Worm (Caenorhabditis elegans) whole organism, L4 larva: ENCODE data around the gene fbxa-43.

ENCODE experiments used
- F26F4.8 ChIP-seq: fragments of 200-800 bp; sonication (Bioruptor generic); conservative IDR thresholded peaks from 2 replicates; pipeline ENCODE4 v1.3.6; 2022; ENCODE audit warnings: missing genetic modification characterization, missing compliant biosample characterization
- F44E2.7 ChIP-seq: fragments of 200-800 bp; sonication (Bioruptor generic); IDR thresholded peaks from 2 replicates; pipeline ENCODE4 v2.1.2; 2022; ENCODE audit warnings: missing genetic modification characterization, missing compliant biosample characterization
- Y5F2A.4 ChIP-seq: fragments of 200-800 bp; sonication (Bioruptor generic); optimal IDR thresholded peaks from 2 replicates; lab custom pipeline; 2018; ENCODE audit warnings: mild to moderate bottlenecking, missing genetic modification characterization, missing compliant biosample characterization
- aha-1 ChIP-seq: fragments of 150-350 bp; peaks from one replicate; lab custom pipeline; 2014; ENCODE audit warnings: missing biosample characterization, missing genetic modification characterization
- attf-4 ChIP-seq: sonication (generic microtip); optimal IDR thresholded peaks from 3 replicates; lab custom pipeline; 2017; ENCODE audit warnings: missing biosample characterization, missing genetic modification characterization
- ceh-20 ChIP-seq: fragments of 200-800 bp; sonication (Bioruptor generic); IDR thresholded peaks from 2 replicates; pipeline ENCODE4 v1.3.6; 2022; ENCODE audit warnings: missing genetic modification reagents, missing genetic modification characterization, missing compliant biosample characterization
- daf-12 ChIP-seq: fragments of 150-350 bp; optimal IDR thresholded peaks from 2 replicates; lab custom pipeline; 2014; ENCODE audit warnings: missing biosample characterization, missing genetic modification reagents, missing genetic modification characterization
- daf-16 ChIP-seq, 3 experiments: sonication (generic microtip); optimal IDR thresholded peaks; 2 replicates each; lab custom pipeline; 2016 to 2017; ENCODE audit warnings: missing genetic modification characterization in 3 of 3, missing genetic modification reagents in 3 of 3, mild to moderate bottlenecking in 2 of 3, missing compliant biosample characterization in 2 of 3, missing biosample characterization in 1 of 3, moderate library complexity in 1 of 3
- daf-19 ChIP-seq: fragments of 200-800 bp; sonication (Bioruptor generic); conservative IDR thresholded peaks from 2 replicates; pipeline ENCODE4 v1.3.6; 2022; ENCODE audit warnings: missing genetic modification characterization, missing compliant biosample characterization
- daf-8 ChIP-seq: fragments of 200-800 bp; sonication (Bioruptor generic); IDR thresholded peaks from 2 replicates; pipeline ENCODE4 v1.3.6; 2022; ENCODE audit warnings: missing genetic modification characterization, missing compliant biosample characterization
- dmd-8 ChIP-seq: fragments of 200-800 bp; sonication (Bioruptor generic); IDR thresholded peaks from 2 replicates; pipeline ENCODE4 v1.3.6; 2022; ENCODE audit warnings: missing genetic modification characterization, missing compliant biosample characterization
- dpl-1 ChIP-seq: fragments of 150-350 bp; optimal IDR thresholded peaks from 2 replicates; lab custom pipeline; 2014; ENCODE audit warnings: missing biosample characterization, missing genetic modification reagents, missing genetic modification characterization
- duxl-1 ChIP-seq: sonication (generic microtip); optimal IDR thresholded peaks from 2 replicates; lab custom pipeline; 2016; ENCODE audit warnings: mild to moderate bottlenecking, missing genetic modification characterization, moderate library complexity, missing compliant biosample characterization; ENCODE audit not compliant: poor library complexity
- fkh-10 ChIP-seq: fragments of 150-350 bp; optimal IDR thresholded peaks from 2 replicates; lab custom pipeline; 2014; ENCODE audit warnings: missing biosample characterization, missing genetic modification reagents, missing genetic modification characterization
- fos-1 ChIP-seq: fragments of 150-350 bp; optimal IDR thresholded peaks from 2 replicates; lab custom pipeline; 2014; ENCODE audit warnings: missing biosample characterization, missing genetic modification characterization
- hif-1 ChIP-seq, 2 experiments: sonication (generic microtip); optimal IDR thresholded peaks; 2 replicates each; lab custom pipeline; 2016 to 2017; ENCODE audit warnings: missing compliant biosample characterization in 2 of 2, missing genetic modification characterization in 2 of 2, missing genetic modification reagents in 2 of 2, missing genotype in 2 of 2, mild to moderate bottlenecking in 1 of 2
- lin-15B ChIP-seq: fragments of 150-350 bp; sonication (generic microtip); optimal IDR thresholded peaks from 3 replicates; lab custom pipeline; 2014; ENCODE audit warnings: missing biosample characterization, missing genetic modification characterization
- lin-38 ChIP-seq: fragments of 200-800 bp; sonication (Bioruptor generic); IDR thresholded peaks from 2 replicates; pipeline ENCODE4 v1.3.6; 2022; ENCODE audit warnings: missing genetic modification reagents, missing genetic modification characterization, missing compliant biosample characterization
- lin-39 ChIP-seq: fragments of 150-350 bp; optimal IDR thresholded peaks from 2 replicates; lab custom pipeline; 2014; ENCODE audit warnings: missing biosample characterization, missing genetic modification reagents, missing genetic modification characterization
- mdt-29 ChIP-seq: fragments of 200-800 bp; sonication (Bioruptor generic); IDR thresholded peaks from 2 replicates; pipeline ENCODE4 v1.3.6; 2022; ENCODE audit warnings: missing genetic modification reagents, missing genetic modification characterization, missing compliant biosample characterization
- nhr-11 ChIP-seq: fragments of 150-350 bp; optimal IDR thresholded peaks from 2 replicates; lab custom pipeline; 2014; ENCODE audit warnings: missing biosample characterization, missing genetic modification characterization
- nhr-111 ChIP-seq: fragments of 200-800 bp; sonication (Bioruptor generic); optimal IDR thresholded peaks from 2 replicates; lab custom pipeline; 2018; ENCODE audit warnings: mild to moderate bottlenecking, missing genetic modification characterization, missing compliant biosample characterization
- nhr-237 ChIP-seq: sonication (generic microtip); optimal IDR thresholded peaks from 2 replicates; lab custom pipeline; 2017; ENCODE audit warnings: missing biosample characterization, missing genetic modification characterization
- nhr-28 ChIP-seq: fragments of 150-350 bp; optimal IDR thresholded peaks from 2 replicates; lab custom pipeline; 2014; ENCODE audit warnings: missing biosample characterization, missing genetic modification characterization
- nhr-48 ChIP-seq: sonication (generic microtip); optimal IDR thresholded peaks from 2 replicates; lab custom pipeline; 2016; ENCODE audit warnings: mild to moderate bottlenecking, missing genetic modification characterization, missing compliant biosample characterization
- php-3 ChIP-seq: fragments of 200-800 bp; sonication (Bioruptor generic); IDR thresholded peaks from 2 replicates; pipeline ENCODE4 v1.3.6; 2022; ENCODE audit warnings: missing genetic modification reagents, missing genetic modification characterization, missing compliant biosample characterization
- pqm-1 ChIP-seq: sonication (generic microtip); optimal IDR thresholded peaks from 2 replicates; lab custom pipeline; 2017; ENCODE audit warnings: missing biosample characterization, missing genetic modification characterization
- skn-1 ChIP-seq: fragments of 150-350 bp; optimal IDR thresholded peaks from 2 replicates; lab custom pipeline; 2014; ENCODE audit warnings: missing biosample characterization, missing genetic modification characterization
- zag-1 ChIP-seq: fragments of 150-350 bp; optimal IDR thresholded peaks from 2 replicates; lab custom pipeline; 2014; ENCODE audit warnings: missing biosample characterization, missing genetic modification characterization
- zfp-2 ChIP-seq: sonication (generic microtip); optimal IDR thresholded peaks from 2 replicates; lab custom pipeline; 2016; ENCODE audit warnings: mild to moderate bottlenecking, missing genetic modification characterization, missing compliant biosample characterization

Gene fbxa-43

ce11 chrIII:2276842-2277241 is 18.1 kb upstream of the fbxa-43 start, which contains the start of gene Y54F10BM.21:
TSS of gene Y54F10BM.21 (plus strand) at chrIII:2277142.
- TF ChIP-seq mdt-29 (GFP tag; lab: Robert Waterston, UW) (no peak), lin-38 (GFP tag; lab: Robert Waterston, UW) (no peak), daf-16 (GFP tag; optimal IDR thresholded peaks at IDR 0.05; lab: Kevin White, UChicago) (no peak), daf-16 (tag; optimal IDR thresholded peaks at IDR 0.05; lab: Kevin White, UChicago) (no peak), dpl-1 (no peak), hif-1 (tag; optimal IDR thresholded peaks at IDR 0.05; lab: Kevin White, UChicago) (no peak), lin-39 (no peak), zag-1 (no peak), duxl-1 (tag; lab: Kevin White, UChicago) (no peak), nhr-28 (tag; lab: Kevin White, UChicago) (no peak), Y5F2A.4 (GFP tag; lab: Kevin White, UChicago) (no peak), attf-4 (no peak), lin-15B (tag; lab: Kevin White, UChicago) (no peak), fkh-10 (GFP tag; lab: Kevin White, UChicago) (no peak)
- TF ChIP-seq, all 104 proteins: peak for 0

- TF ChIP-seq nhr-48 (tag; lab: Kevin White, UChicago) = no peak
- TF ChIP-seq aha-1 (tag; lab: Kevin White, UChicago) = no peak
- TF ChIP-seq F44E2.7 (GFP tag; lab: Robert Waterston, UW) = no peak
- no peak for TF ChIP-seq php-3 (GFP tag; lab: Robert Waterston, UW)
- no peak for TF ChIP-seq zfp-2 (tag; lab: Kevin White, UChicago)
- no peak for TF ChIP-seq daf-8
- no peak for TF ChIP-seq dmd-8 (GFP tag; lab: Robert Waterston, UW)
- no peak for TF ChIP-seq F26F4.8 (GFP tag; lab: Robert Waterston, UW)
- TF ChIP-seq hif-1 (tag; optimal IDR thresholded peaks at IDR 0.05; lab: Kevin White, UChicago) = no peak
- no peak for TF ChIP-seq fos-1 (tag; lab: Kevin White, UChicago)
- TF ChIP-seq ceh-20 (GFP tag; lab: Robert Waterston, UW) = no peak
- TF ChIP-seq daf-19 = no peak
- no peak for TF ChIP-seq daf-12 (tag; lab: Kevin White, UChicago)
- TF ChIP-seq nhr-111 (GFP tag; lab: Kevin White, UChicago) = no peak
- no peak for TF ChIP-seq skn-1 (tag; lab: Kevin White, UChicago)
- TF ChIP-seq nhr-237 (tag; lab: Kevin White, UChicago) = no peak
Measured at ce11 chrIII:2272732-2273131, 14.0 kb upstream of the fbxa-43 start, which contains the start of gene fbxa-39. TSS of gene fbxa-39 (plus strand) at chrIII:2273032.

ce11 chrIII:2272075-2272474 is 13.3 kb upstream of the fbxa-43 start, which contains the start of gene fbxa-48:
TSS of gene fbxa-48 (minus strand) at chrIII:2272175.
- TF ChIP-seq nhr-11 (tag; lab: Kevin White, UChicago) (no peak), pqm-1 (tag; lab: Kevin White, UChicago) (peak; percentile 5)

ce11 chrIII:2271016-2271590 is 12.3 kb upstream of the fbxa-43 start:
- TF ChIP-seq lin-38 (GFP tag; lab: Robert Waterston, UW) = peak; percentile 67

- TF ChIP-seq nhr-28 (tag; lab: Kevin White, UChicago) = peak; percentile 42
- no peak for TF ChIP-seq daf-19
- TF ChIP-seq pqm-1 (tag; lab: Kevin White, UChicago) = peak; percentile 55
- TF ChIP-seq, all 104 proteins: peak for 2
Measured at ce11 chrIII:2265986-2266701, 7.4 kb upstream of the fbxa-43 start, which contains the start of gene fbxa-9. TSS of gene fbxa-9 (plus strand) at chrIII:2266651.
